Fruit fly (Drosophila melanogaster) Kc167 (cell line): ENCODE results near the gene Coq6.

Experiments
- Sin3A ChIP-seq: fragments of >200 bp; optimal IDR thresholded peaks from 2 replicates; lab custom pipeline; 2018; ENCODE audit warnings: missing external identifiers
- insv ChIP-seq: fragments of >200 bp; optimal IDR thresholded peaks from 3 replicates; lab custom pipeline; 2018; ENCODE audit warnings: missing external identifiers

dm6 chr2L:5546207-5546517 is 14.1 kb upstream of the Coq6 start:
- TF ChIP-seq Sin3A (lab: Kevin White, UChicago), result no peak
- no peak for TF ChIP-seq insv
